Fruit fly (Drosophila melanogaster): ENCODE measurements around the gene Kif3C.

The Kif3C gene

DNA sequence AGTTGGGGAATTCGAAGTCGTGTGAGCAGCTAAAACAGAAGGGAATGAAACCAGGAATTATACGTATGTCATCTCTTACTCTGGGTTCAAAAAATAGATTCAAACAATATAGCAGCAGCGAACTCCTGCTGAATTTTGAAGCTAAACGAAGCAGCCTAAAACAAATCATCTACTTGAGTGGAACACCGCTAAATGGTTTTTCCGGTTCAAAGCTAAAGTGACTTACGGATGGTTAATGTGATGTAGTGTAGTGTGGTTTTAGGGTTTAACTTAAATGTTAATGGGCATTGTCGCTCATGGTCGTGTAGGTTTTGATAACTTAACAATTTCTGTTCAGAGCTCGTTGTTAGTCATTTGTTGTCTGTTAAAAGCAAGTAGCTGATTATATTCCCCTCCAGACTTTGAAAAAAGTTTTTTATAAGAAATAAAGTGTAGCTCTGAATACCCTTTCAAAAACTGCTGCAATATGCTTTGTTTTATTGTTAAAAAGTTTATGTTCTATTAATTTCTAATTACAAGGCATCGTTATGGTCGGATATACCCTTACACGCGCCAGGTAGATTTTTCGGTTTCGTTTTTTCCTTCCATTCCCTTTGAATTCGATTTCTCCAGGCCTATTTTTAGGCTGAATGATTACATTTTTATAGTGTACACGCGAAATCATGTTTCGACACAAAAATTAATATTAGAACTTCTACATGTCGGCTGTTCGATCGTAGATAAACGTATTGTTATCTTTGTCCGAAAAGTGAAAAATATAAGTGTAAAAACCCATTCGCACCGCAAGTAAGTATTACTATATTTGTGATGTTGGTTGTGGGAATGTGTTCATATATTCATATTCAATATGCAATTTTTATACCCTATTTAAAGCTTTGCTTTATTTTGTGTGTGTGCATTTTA, 34.1 kb upstream of the Kif3C start (continued):
- TF ChIP-seq Hr39 (GFP tag; optimal IDR thresholded peaks at IDR 0.05) (peak; percentile 94), CG16779 (tag; optimal IDR thresholded peaks at IDR 0.05) (no peak), Ets21C (GFP tag; optimal IDR thresholded peaks at IDR 0.05) (peak; percentile 85), CG34406 (GFP tag; optimal IDR thresholded peaks at IDR 0.05) (peak; percentile 94), Sox14 (GFP tag; optimal IDR thresholded peaks at IDR 0.05) (peak; percentile 96), cyc (GFP tag; optimal IDR thresholded peaks at IDR 0.05) (peak; percentile 91), Lpt (GFP tag; optimal IDR thresholded peaks at IDR 0.05) (peak; percentile 97), Sox102F (GFP tag; optimal IDR thresholded peaks at IDR 0.05) (peak; percentile 96), CG8632 (GFP tag; optimal IDR thresholded peaks at IDR 0.05) (peak; percentile 88), CG31627 (GFP tag; optimal IDR thresholded peaks at IDR 0.05) (peak; percentile 93), lz (GFP tag; optimal IDR thresholded peaks at IDR 0.05) (peak; percentile 94), net (GFP tag; optimal IDR thresholded peaks at IDR 0.05) (no peak), CG11902 (GFP tag; optimal IDR thresholded peaks at IDR 0.05) (peak; percentile 80), ss (GFP tag; optimal IDR thresholded peaks at IDR 0.05) (no peak), Eip78C (GFP tag) (peak; percentile 98), Smox (GFP tag; optimal IDR thresholded peaks at IDR 0.05) (peak; percentile 93), CG6808 (GFP tag; optimal IDR thresholded peaks at IDR 0.05) (no peak), CG10669 (GFP tag; optimal IDR thresholded peaks at IDR 0.05) (peak; percentile 87), vri (GFP tag; optimal IDR thresholded peaks at IDR 0.05) (peak; percentile 92), acj6 (GFP tag; optimal IDR thresholded peaks at IDR 0.05) (peak; percentile 96), Eip75B (GFP tag; optimal IDR thresholded peaks at IDR 0.05) (peak; percentile 95), pdm3 (GFP tag; optimal IDR thresholded peaks at IDR 0.05) (peak; percentile 96), CG6792 (GFP tag; optimal IDR thresholded peaks at IDR 0.05) (peak; percentile 92), achi (GFP tag; optimal IDR thresholded peaks at IDR 0.05) (peak; percentile 94), CG6854 (GFP tag; optimal IDR thresholded peaks at IDR 0.05) (peak; percentile 58), Eip93F (GFP tag; optimal IDR thresholded peaks at IDR 0.05) (peak; percentile 87), dsx (GFP tag; optimal IDR thresholded peaks at IDR 0.05; ENCODE audit: poor library complexity, severe bottlenecking) (no peak), fkh (GFP tag; optimal IDR thresholded peaks at IDR 0.05) (no peak), CG4318 (GFP tag; optimal IDR thresholded peaks at IDR 0.05) (peak; percentile 87), CG8119 (GFP tag; IDR thresholded peaks at IDR 0.05) (no peak), OdsH (GFP tag; optimal IDR thresholded peaks at IDR 0.05) (peak; percentile 95), svp (GFP tag) (no peak), CG15336 (GFP tag; IDR thresholded peaks at IDR 0.05) (peak; percentile 97), salr (GFP tag; optimal IDR thresholded peaks at IDR 0.05) (peak in 1 of 2 experiments; percentile 88)

DNA sequence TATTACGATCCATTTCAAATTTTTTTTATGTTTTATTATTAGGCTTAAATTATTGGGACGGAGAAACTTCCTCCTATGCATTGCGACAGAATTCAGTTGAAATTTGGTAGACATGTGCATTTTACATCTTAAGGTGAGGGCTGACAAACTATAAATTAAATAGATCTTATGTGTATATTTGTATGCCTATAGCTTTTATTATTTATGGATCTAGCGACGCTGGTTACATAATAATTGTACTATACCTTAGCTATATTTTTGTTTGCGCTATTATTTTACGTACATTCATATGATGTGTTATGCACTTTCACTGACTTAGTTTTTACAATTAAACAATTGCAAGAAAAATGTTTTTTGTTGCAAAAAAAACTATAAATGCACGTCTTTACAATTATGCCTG, 32.0 kb upstream of the Kif3C start:
- no peak for TF ChIP-seq CG9139 (GFP tag; optimal IDR thresholded peaks at IDR 0.05)
- TF ChIP-seq Blimp-1 (GFP tag; optimal IDR thresholded peaks at IDR 0.05), result no peak
- no peak for TF ChIP-seq CG34406 (GFP tag; optimal IDR thresholded peaks at IDR 0.05)
- no peak for TF ChIP-seq lz (GFP tag; optimal IDR thresholded peaks at IDR 0.05)
- no peak for TF ChIP-seq dac (GFP tag; optimal IDR thresholded peaks at IDR 0.05)
- TF ChIP-seq CG6276 (GFP tag; optimal IDR thresholded peaks at IDR 0.05), result no peak
- no peak for TF ChIP-seq Lpt (GFP tag; optimal IDR thresholded peaks at IDR 0.05)
- no peak for TF ChIP-seq CG7368 (GFP tag; optimal IDR thresholded peaks at IDR 0.05)
- no peak for TF ChIP-seq CG11762 (GFP tag; optimal IDR thresholded peaks at IDR 0.05; ENCODE audit: insufficient read depth)
- TF ChIP-seq CG15336 (GFP tag; IDR thresholded peaks at IDR 0.05), result no peak
- no peak for TF ChIP-seq CG4318 (GFP tag; optimal IDR thresholded peaks at IDR 0.05)
- TF ChIP-seq Ets96B (tag; optimal IDR thresholded peaks at IDR 0.05), result no peak
- TF ChIP-seq CG1621 (tag; optimal IDR thresholded peaks at IDR 0.05), result no peak
- TF ChIP-seq CG31627 (GFP tag; optimal IDR thresholded peaks at IDR 0.05), result no peak
- TF ChIP-seq CG6808 (GFP tag; optimal IDR thresholded peaks at IDR 0.05), result no peak
- no peak for TF ChIP-seq Eip78C (GFP tag)
- no peak for TF ChIP-seq Smox (GFP tag; optimal IDR thresholded peaks at IDR 0.05)
